Fruit fly (Drosophila melanogaster): ENCODE data around the gene Sfp24Bd.

Gene Sfp24Bd

dm6 chr2L:3629466-3629865 lies 39.5 kb downstream of the Sfp24Bd start (continued):
- TF ChIP-seq slou (GFP tag; optimal IDR thresholded peaks at IDR 0.05) (no peak), p53 (GFP tag; optimal IDR thresholded peaks at IDR 0.05) (no peak), ase (GFP tag; IDR thresholded peaks at IDR 0.05) (no peak), zen (tag; optimal IDR thresholded peaks at IDR 0.05) (no peak), esg (GFP tag; conservative IDR thresholded peaks at IDR 0.05) (peak; percentile 25; the same call in 1 of the 2 replicates), CG11456 (GFP tag; IDR thresholded peaks at IDR 0.05) (0 out of 3 replicates have a peak, but pooled peaks have one; percentile 49), CG32772 (GFP tag; IDR thresholded peaks at IDR 0.05) (0 out of 2 replicates have a peak, but pooled peaks have one; percentile 8), croc (GFP tag; conservative IDR thresholded peaks at IDR 0.05) (no peak), ranshi (GFP tag; IDR thresholded peaks at IDR 0.05) (peak; percentile 46; the same call in 1 of the 2 replicates), CG11247 (GFP tag; IDR thresholded peaks at IDR 0.05) (peak; percentile 40; the same call in 1 of the 2 replicates), NFAT (GFP tag; IDR thresholded peaks at IDR 0.05) (peak; percentile 54), CG8290 (GFP tag; optimal IDR thresholded peaks at IDR 0.05) (no peak), CG8290 (tag; optimal IDR thresholded peaks at IDR 0.05) (peak in 1 of 2 experiments; percentile 13), trh (GFP tag; optimal IDR thresholded peaks at IDR 0.05) (no peak), CG12769 (tag; optimal IDR thresholded peaks at IDR 0.05) (peak; percentile 5), Rx (GFP tag; IDR thresholded peaks at IDR 0.05) (0 out of 2 replicates have a peak, but pooled peaks have one; percentile 2), CG18599 (GFP tag; optimal IDR thresholded peaks at IDR 0.05) (peak; percentile 28), gt (GFP tag; IDR thresholded peaks at IDR 0.05) (no peak), CG2120 (GFP tag; optimal IDR thresholded peaks at IDR 0.05) (peak; percentile 75), CG6689 (GFP tag; IDR thresholded peaks at IDR 0.05) (peak; percentile 61), toy (GFP tag; IDR thresholded peaks at IDR 0.05) (peak; percentile 17; the same call in 1 of the 2 replicates), Oaz (GFP tag; IDR thresholded peaks at IDR 0.05) (no peak), CG4617 (GFP tag; optimal IDR thresholded peaks at IDR 0.05; ENCODE audit: borderline replicate concordance) (no peak), maf-S (GFP tag; optimal IDR thresholded peaks at IDR 0.05) (no peak), NfI (GFP tag; optimal IDR thresholded peaks at IDR 0.05) (peak; percentile 8), BtbVII (GFP tag; optimal IDR thresholded peaks at IDR 0.05) (no peak), CG9797 (GFP tag; optimal IDR thresholded peaks at IDR 0.05) (no peak), CG18619 (GFP tag; optimal IDR thresholded peaks at IDR 0.05) (no peak), seq (GFP tag; IDR thresholded peaks at IDR 0.05) (0 out of 2 replicates have a peak, but pooled peaks have one; percentile 35), sens (GFP tag) (no peak), CG11695 (GFP tag; IDR thresholded peaks at IDR 0.05) (peak; percentile 65; the same call in 2 of the 3 replicates), Optix (GFP tag; IDR thresholded peaks at IDR 0.05) (no peak), org-1 (GFP tag; optimal IDR thresholded peaks at IDR 0.05) (peak; percentile 7), Deaf1 (tag; optimal IDR thresholded peaks at IDR 0.05) (no peak), lmd (GFP tag; IDR thresholded peaks at IDR 0.05) (peak; percentile 61; the same call in 1 of the 2 replicates), sisA (GFP tag; IDR thresholded peaks at IDR 0.05) (peak; percentile 34; the same call in 1 of the 2 replicates), unc-4 (GFP tag; IDR thresholded peaks at IDR 0.05; ENCODE audit: partially characterized antibody) (no peak), Hmr (GFP tag; optimal IDR thresholded peaks at IDR 0.05) (peak; percentile 23), Atf6 (GFP tag; IDR thresholded peaks at IDR 0.05) (peak; percentile 80), NK7.1 (GFP tag; optimal IDR thresholded peaks at IDR 0.05) (no peak), Vsx1 (GFP tag; optimal IDR thresholded peaks at IDR 0.05) (no peak), bab2 (GFP tag; optimal IDR thresholded peaks at IDR 0.05) (no peak), Oli (tag; optimal IDR thresholded peaks at IDR 0.05) (no peak), CG9932 (GFP tag; IDR thresholded peaks at IDR 0.05) (peak; percentile 70), kay (GFP tag; optimal IDR thresholded peaks at IDR 0.05) (peak; percentile 25), CG4424 (GFP tag; optimal IDR thresholded peaks at IDR 0.05) (peak; percentile 26), Sin3A (optimal IDR thresholded peaks at IDR 0.05) (no peak), dmrt99B (tag; optimal IDR thresholded peaks at IDR 0.05) (no peak), en (GFP tag; optimal IDR thresholded peaks at IDR 0.05) (no peak), CG12391 (tag; optimal IDR thresholded peaks at IDR 0.05) (peak; percentile 13), Sry-β (GFP tag; optimal IDR thresholded peaks at IDR 0.05) (no peak), CG17359 (tag; optimal IDR thresholded peaks at IDR 0.05) (no peak)
